Fruit fly (Drosophila melanogaster): ENCODE data around the gene robl62A.

DNA sequence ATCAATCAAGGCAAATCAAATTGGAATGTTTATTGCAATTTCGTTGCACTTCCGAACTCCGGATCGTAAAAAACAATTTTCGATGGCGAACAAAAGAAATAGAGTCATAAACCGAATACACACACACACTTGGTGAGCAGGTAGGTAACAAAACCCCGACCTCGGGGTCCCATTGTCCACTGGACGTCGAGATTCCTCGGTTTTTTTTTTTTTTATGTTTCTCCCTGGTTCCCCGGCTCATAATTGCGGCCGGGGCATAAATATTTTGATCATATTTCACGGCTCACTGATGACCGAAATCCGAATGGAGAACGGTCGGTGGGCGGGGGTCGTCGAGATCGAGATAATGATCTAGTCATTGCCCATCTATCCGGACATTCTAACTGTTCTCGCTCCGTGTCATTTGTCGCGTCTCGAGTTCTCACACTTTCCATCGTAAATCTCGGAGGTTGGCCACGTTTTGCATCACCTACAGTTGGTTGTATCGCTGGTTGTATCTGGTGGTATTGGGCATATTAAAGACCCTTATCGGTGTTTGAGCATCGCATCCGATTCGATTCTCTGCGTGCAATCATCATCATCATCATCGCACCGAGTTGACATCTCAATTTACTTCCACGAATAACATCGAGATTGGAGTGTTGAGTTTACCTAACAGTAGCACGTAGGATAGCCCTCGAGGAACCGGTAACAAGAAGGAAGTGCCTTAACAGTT is 29.5 kb upstream of the robl62A start:
- TF ChIP-seq CG32121 (GFP tag; IDR thresholded peaks at IDR 0.05) (no peak), CG8301 (tag; optimal IDR thresholded peaks at IDR 0.05) (no peak), Ets98B (GFP tag; IDR thresholded peaks at IDR 0.05) (no peak), Pif1A (GFP tag; optimal IDR thresholded peaks at IDR 0.05) (no peak), CG9948 (tag; optimal IDR thresholded peaks at IDR 0.05) (no peak), EcR (GFP tag; optimal IDR thresholded peaks at IDR 0.05) (no peak), CG14655 (GFP tag; optimal IDR thresholded peaks at IDR 0.05) (no peak)

Data from whole organism, pupa.